Worm (Caenorhabditis elegans) whole organism, early embryonic: ENCODE results near the gene F14H12.3.

Source experiments
- B0310.2 ChIP-seq: sonication (generic microtip); optimal IDR thresholded peaks from 2 replicates; lab custom pipeline; 2016; ENCODE audit warnings: mild to moderate bottlenecking, missing genetic modification characterization, missing compliant biosample characterization
- aly-1 ChIP-seq: sonication (generic microtip); optimal IDR thresholded peaks from 2 replicates; lab custom pipeline; 2016; ENCODE audit warnings: missing genetic modification characterization, missing compliant biosample characterization
- ama-1 ChIP-seq: fragments of 150-350 bp; optimal IDR thresholded peaks from 2 replicates; lab custom pipeline; 2014
- ceh-36 ChIP-seq: sonication (generic microtip); optimal IDR thresholded peaks from 2 replicates; lab custom pipeline; 2016; ENCODE audit warnings: missing genetic modification characterization, inconsistent platforms, missing compliant biosample characterization
- ets-7 ChIP-seq: sonication (generic microtip); optimal IDR thresholded peaks from 2 replicates; lab custom pipeline; 2016; ENCODE audit warnings: missing genotype, missing genetic modification characterization, missing compliant biosample characterization
- flt-1 ChIP-seq: fragments of 200-800 bp; sonication (Bioruptor generic); IDR thresholded peaks from 2 replicates; pipeline ENCODE4 v1.3.6; 2022; ENCODE audit warnings: missing genetic modification characterization, missing compliant biosample characterization
- hmg-4 ChIP-seq: fragments of 200-800 bp; sonication (Bioruptor generic); optimal IDR thresholded peaks from 2 replicates; lab custom pipeline; 2018; ENCODE audit warnings: mild to moderate bottlenecking, missing genetic modification characterization, missing compliant biosample characterization
- pes-1 ChIP-seq: fragments of 200-800 bp; sonication (Bioruptor generic); IDR thresholded peaks from 2 replicates; pipeline ENCODE4 v1.3.6; 2022; ENCODE audit warnings: missing genetic modification reagents, missing genetic modification characterization, missing compliant biosample characterization
- scrt-1 ChIP-seq: fragments of 200-800 bp; sonication (Bioruptor generic); IDR thresholded peaks from 2 replicates; pipeline ENCODE4 v1.3.6; 2022; ENCODE audit warnings: missing genetic modification characterization, missing compliant biosample characterization
- tbx-11 ChIP-seq: fragments of 200-800 bp; sonication (Bioruptor generic); IDR thresholded peaks from 2 replicates; pipeline ENCODE4 v1.3.6; 2022; ENCODE audit warnings: missing genetic modification characterization, missing compliant biosample characterization
- tra-4 ChIP-seq: sonication (generic microtip); optimal IDR thresholded peaks from 2 replicates; lab custom pipeline; 2017; ENCODE audit warnings: missing genetic modification characterization, missing compliant biosample characterization

ce11 chrX:4295917-4296316 lies 48.1 kb upstream of the F14H12.3 start:
- TF ChIP-seq ceh-36 (tag; lab: Kevin White, UChicago): no peak
- no peak for TF ChIP-seq flt-1 (GFP tag; lab: Robert Waterston, UW)
- no peak for TF ChIP-seq pes-1 (GFP tag; lab: Robert Waterston, UW)
- TF ChIP-seq ama-1 (lab: Kevin White, UChicago): no peak
- TF ChIP-seq hmg-4 (GFP tag; lab: Kevin White, UChicago): no peak
- TF ChIP-seq tbx-11: no peak
- TF ChIP-seq ets-7: no peak
- TF ChIP-seq B0310.2 (tag; lab: Kevin White, UChicago): no peak
- TF ChIP-seq aly-1: no peak
- no peak for TF ChIP-seq tra-4 (tag; lab: Kevin White, UChicago)
- no peak for TF ChIP-seq scrt-1 (GFP tag; lab: Robert Waterston, UW)
